Fruit fly (Drosophila melanogaster) Kc167 (cell line): ENCODE data around the gene CG13003.

Source experiments
- Myc ChIP-seq: fragments of >200 bp; optimal IDR thresholded peaks from 2 replicates; lab custom pipeline; 2017; ENCODE audit warnings: missing external identifiers
- Sin3A ChIP-seq: fragments of >200 bp; optimal IDR thresholded peaks from 2 replicates; lab custom pipeline; 2018; ENCODE audit warnings: missing external identifiers
- h ChIP-seq: fragments of >200 bp; optimal IDR thresholded peaks from 3 replicates; lab custom pipeline; 2018; ENCODE audit warnings: missing external identifiers
- insv ChIP-seq: fragments of >200 bp; optimal IDR thresholded peaks from 3 replicates; lab custom pipeline; 2018; ENCODE audit warnings: missing external identifiers
- psq ChIP-seq: fragments of >200 bp; optimal IDR thresholded peaks from 2 replicates; lab custom pipeline; 2017; ENCODE audit warnings: missing external identifiers
- ttk ChIP-seq: sonication (Bioruptor generic); optimal IDR thresholded peaks from 2 replicates; lab custom pipeline; 2017; ENCODE audit warnings: missing external identifiers

Gene CG13003

DNA sequence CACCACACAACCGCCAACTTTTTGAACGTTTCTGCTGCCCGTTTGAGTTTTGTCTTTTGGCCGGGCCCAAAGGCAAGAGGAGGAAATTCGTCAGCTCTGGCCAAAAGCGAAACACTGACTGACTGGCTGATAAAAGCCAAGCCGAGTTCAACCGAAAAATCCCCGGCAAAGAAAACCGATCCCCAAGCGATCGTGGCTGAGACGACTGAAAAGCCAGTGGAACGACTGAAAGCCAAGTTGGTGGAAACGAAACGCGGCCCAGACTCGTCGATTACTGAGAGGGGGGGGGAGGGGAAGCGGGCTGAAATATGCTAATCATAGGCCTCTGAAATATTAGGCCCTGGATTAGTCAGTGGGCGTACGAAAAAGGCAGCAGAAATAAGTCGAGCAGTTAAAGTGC, at the start of gene CG13003:
Gene CG13003, minus strand, starts transcription at position 120 of the 400 bp plus-strand sequence.
- no peak for TF ChIP-seq ttk (lab: Kevin White, UChicago)
- TF ChIP-seq h (lab: Kevin White, UChicago) = no peak
- TF ChIP-seq insv (lab: Kevin White, UChicago) = no peak
- TF ChIP-seq psq = no peak
- TF ChIP-seq Sin3A (lab: Kevin White, UChicago) = no peak
- no peak for TF ChIP-seq Myc (lab: Kevin White, UChicago)

DNA sequence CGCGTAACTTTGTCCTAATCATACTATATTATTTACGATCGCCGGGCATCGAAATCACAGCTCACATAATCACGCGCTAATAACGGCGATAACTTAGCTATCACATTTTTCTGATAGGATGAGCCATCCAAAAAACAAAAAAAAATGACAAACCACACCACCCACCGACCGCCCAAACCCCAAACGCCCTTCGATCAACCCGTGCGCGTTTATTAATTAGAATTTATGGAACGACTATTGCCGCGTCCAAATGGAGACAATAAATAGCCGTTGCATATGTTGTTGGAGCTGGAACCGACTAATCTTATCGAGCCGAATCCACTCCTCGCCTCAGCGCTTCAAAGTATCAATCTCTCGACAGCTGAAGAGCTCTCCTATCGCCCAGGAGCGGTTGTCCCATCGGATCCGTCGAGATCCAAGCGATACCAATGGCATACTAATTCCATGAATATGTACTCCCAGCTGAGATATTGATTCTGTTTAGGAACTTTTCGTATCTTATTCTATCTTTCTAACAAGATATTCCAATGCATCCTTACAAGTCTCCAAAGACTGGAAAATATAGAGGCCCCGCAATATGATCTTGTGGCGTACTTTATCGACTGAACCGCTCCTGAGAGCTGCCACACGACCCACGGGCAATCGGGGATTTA, 47.9 kb upstream of the CG13003 start:
- TF ChIP-seq insv (lab: Kevin White, UChicago) (no peak), Myc (lab: Kevin White, UChicago) (no peak), psq (no peak), Sin3A (lab: Kevin White, UChicago) (no peak), ttk (lab: Kevin White, UChicago) (no peak), h (lab: Kevin White, UChicago) (no peak)

DNA sequence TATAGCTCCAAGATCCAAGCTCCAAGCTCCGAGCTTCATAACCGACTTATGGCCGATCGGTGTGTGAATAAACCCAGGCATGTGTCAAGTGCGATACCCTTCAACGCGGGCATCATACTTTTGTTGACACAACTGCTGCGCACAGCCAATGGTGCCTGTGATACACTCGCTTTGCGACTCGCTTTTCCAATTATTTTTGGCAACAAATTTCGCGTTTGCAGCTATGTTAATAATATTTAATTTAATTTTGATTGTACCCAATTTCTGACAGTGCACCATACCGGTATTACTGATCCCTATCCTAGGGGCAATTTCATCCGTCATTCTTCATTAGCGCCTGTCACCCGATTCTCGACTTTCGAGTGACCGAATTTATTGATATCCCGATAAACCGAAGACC, 47.2 kb upstream of the CG13003 start:
- no peak for TF ChIP-seq h (lab: Kevin White, UChicago)

DNA sequence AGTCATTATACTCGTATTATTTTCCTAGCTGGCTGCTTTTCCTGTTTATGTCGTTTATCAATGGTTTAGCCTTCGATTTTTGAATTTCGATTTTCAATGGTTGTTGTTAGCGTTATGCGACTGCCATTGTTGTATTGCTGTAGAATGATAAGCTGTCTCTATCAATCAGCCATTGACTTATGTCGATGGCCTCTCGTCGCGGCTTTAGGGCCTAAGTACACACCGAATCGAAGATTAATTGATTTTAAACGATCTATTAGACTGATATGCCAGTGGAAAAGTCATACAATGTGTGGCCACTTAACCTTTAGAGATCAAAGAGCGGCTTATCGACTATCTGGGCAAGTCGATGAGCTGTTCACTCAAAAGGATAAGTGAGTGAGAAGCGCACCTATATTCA, 46.3 kb upstream of the CG13003 start:
- no peak for TF ChIP-seq Sin3A (lab: Kevin White, UChicago)
- TF ChIP-seq Myc (lab: Kevin White, UChicago) = no peak
- TF ChIP-seq ttk (lab: Kevin White, UChicago) = no peak
- TF ChIP-seq h (lab: Kevin White, UChicago) = no peak
- no peak for TF ChIP-seq insv (lab: Kevin White, UChicago)
- no peak for TF ChIP-seq psq

DNA sequence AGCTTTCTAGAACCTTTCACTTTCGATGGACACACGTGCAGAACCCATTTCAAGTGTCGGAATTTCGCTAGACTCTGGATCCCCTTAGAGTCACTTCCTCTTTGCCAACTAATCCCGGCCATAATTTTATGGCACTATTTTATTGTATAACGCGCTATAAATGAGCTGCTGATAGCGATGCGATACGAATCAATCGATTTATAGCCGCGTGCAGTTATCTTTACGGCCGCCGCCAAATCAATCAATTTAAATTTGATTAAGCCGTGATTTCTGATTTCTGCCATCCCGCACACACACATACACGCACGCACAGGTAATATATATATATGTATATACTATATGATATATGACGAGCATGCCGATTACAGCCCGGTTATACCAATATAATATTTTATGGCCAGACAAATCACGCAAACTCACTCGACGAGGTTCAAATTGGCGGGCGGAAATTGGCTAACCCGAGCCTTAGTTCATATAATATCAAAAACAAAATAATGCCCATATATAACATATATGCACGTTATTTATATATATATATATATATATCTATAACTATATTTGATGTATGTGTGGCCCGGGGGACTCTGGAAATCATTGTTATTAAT, 44.4 kb upstream of the CG13003 start:
- TF ChIP-seq h (lab: Kevin White, UChicago) = no peak
- no peak for TF ChIP-seq Sin3A (lab: Kevin White, UChicago)
- TF ChIP-seq ttk (lab: Kevin White, UChicago) = no peak
- TF ChIP-seq Myc (lab: Kevin White, UChicago) = no peak
- no peak for TF ChIP-seq insv (lab: Kevin White, UChicago)
- no peak for TF ChIP-seq psq

DNA sequence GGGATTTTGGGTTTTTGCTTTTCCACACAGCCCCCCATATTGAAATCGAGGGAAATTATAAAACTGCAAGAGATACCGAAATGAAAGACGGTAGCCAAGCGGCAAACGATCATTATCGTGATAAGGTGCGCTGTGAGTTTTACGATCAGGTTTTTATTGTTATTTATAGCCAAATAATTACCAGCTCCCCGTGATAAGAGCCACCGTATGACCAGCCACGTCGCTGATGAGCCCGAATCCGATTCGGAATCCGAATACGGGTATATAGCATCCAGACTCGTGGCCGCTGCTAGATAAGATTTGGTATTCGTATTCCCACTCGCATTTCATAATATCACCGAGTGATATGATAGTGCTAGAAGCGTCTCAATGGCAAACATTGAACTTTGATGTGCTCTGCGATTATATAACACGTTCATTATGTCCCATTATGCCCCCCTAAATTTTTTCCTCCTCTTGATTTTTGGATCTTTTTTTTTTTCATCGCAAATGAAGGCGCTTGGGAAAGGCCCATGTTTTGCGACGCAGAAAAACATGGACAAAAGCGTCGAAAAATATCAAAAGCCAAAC, 42.5 kb upstream of the CG13003 start:
- TF ChIP-seq psq = no peak
- TF ChIP-seq ttk (lab: Kevin White, UChicago) = no peak
- no peak for TF ChIP-seq h (lab: Kevin White, UChicago)
- TF ChIP-seq Myc (lab: Kevin White, UChicago) = no peak
- no peak for TF ChIP-seq insv (lab: Kevin White, UChicago)
- TF ChIP-seq Sin3A (lab: Kevin White, UChicago) = no peak

DNA sequence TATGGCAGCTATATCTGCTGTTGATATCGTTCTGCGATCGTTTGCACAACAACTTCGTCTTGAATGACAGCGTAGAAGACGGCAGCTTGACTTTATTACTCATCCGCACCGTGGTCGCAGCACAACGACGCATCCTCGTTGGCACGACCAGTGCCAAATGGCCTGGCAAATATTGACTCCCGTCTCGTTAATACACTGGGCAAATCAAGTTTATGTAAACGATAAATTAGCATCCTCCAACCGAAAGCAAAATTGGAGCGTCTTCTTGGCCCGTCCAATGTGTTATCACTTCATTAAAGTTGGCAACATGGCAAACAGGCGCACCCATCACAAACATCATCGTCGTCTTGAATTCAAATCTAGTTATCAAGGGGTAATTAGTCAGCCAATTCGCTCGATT, 41.1 kb upstream of the CG13003 start:
- no peak for TF ChIP-seq ttk (lab: Kevin White, UChicago)
- TF ChIP-seq Myc (lab: Kevin White, UChicago) = no peak
- TF ChIP-seq insv (lab: Kevin White, UChicago) = no peak
- no peak for TF ChIP-seq h (lab: Kevin White, UChicago)
- TF ChIP-seq psq = no peak
- no peak for TF ChIP-seq Sin3A (lab: Kevin White, UChicago)

DNA sequence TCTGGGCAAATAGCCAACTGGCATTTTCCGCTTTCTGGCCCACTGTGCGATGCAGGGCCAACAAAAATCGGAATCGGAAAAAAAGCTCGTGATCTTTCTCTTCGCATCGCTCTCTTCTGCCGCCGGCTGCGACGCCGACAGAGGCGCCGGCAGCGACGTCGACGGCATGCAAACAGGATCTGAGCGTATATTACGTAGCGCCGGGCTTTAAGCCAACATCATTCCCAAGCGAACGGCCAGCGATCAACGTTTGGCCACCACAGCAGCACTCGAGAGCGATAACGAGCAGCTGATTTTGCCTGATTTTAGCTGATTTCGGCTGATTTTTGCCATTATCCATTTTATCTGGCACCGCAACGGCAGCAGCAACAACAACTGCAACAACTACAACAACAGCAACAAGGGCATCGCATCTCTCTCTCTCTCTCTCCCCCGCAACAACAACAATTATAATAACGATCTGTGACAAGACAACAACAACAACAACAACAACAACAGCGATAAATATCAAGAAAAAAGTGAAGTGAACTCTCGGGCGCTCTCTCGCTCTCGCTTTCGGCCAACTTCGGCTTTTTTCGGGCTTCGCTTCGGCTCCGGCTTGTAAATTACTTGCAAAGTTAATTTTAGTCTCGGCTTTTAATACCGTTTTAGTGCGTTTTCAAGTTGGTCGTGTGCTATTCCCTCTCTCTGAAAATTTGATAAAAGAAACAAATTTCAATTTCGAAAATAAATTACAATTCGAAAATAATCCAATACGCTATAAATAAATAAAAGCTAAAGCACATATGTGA, 36.8 kb upstream of the CG13003 start, which contains the start of gene CG4928:
Gene CG4928, plus strand, starts transcription at position 216 of the 791 bp plus-strand sequence.
- TF ChIP-seq Myc (lab: Kevin White, UChicago) (no peak), ttk (lab: Kevin White, UChicago) (no peak), Sin3A (lab: Kevin White, UChicago) (no peak), psq (no peak), insv (lab: Kevin White, UChicago) (no peak), h (lab: Kevin White, UChicago) (no peak)

DNA sequence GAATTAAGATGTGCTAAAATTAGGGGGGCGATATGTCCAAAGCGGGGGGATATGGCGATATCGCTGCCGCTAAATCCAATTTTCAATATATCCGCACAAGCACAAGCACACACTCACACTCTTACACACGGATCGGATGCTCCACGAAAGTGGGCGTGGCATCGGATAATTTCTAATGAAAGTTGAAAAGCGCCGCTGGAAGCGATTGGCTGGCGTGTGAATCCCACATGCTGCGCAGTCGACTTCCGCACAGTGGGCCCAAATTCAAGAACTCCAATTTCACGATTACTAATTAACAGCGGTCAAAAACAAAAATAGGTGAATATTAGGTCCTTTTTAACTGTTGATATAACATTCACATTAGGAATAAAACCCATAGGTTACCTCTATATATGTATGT, 35.6 kb upstream of the CG13003 start:
- no peak for TF ChIP-seq Sin3A (lab: Kevin White, UChicago)
- TF ChIP-seq psq = no peak
- no peak for TF ChIP-seq Myc (lab: Kevin White, UChicago)
- no peak for TF ChIP-seq h (lab: Kevin White, UChicago)
- no peak for TF ChIP-seq ttk (lab: Kevin White, UChicago)
- TF ChIP-seq insv (lab: Kevin White, UChicago) = no peak

DNA sequence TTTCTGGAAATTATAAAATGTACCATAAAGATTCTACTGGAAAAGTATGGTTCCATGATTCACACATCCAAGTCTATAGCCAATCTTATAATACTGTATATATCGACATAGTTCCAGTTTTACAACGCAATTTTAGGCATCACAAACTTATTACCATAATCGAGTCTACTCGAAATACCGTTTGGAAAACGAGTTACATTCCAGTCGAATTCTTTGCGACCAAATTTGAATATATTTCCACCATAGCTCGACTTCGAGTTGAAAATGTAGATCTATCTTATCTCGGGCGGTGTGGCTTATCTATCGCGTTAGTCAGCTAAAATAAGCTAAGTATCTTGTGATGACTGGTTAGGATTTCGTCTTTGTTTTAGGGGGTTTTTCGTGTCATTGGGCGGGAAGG, 33.5 kb upstream of the CG13003 start:
- TF ChIP-seq ttk (lab: Kevin White, UChicago) (no peak), psq (no peak), h (lab: Kevin White, UChicago) (no peak), Myc (lab: Kevin White, UChicago) (no peak), Sin3A (lab: Kevin White, UChicago) (no peak), insv (lab: Kevin White, UChicago) (no peak)

DNA sequence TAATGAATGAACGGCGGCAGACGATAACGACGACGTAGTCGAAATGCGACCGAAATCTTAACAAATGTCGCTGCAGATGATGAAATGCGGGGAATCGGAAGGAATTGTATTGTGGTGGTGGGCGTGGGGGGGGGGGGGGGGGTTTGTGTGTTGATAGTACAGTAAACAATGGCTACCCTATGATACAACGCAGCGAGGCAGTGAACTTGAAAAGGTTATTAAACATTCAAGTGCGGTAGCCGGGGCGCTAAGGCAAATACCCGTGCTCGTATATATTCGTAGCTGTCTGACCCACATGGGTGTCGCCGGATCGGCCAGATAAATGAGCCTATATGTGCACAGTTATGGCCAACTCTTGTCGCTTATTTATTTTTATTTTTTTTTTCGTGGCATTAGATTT, 33.0 kb upstream of the CG13003 start:
- no peak for TF ChIP-seq Myc (lab: Kevin White, UChicago)
- no peak for TF ChIP-seq insv (lab: Kevin White, UChicago)
- no peak for TF ChIP-seq h (lab: Kevin White, UChicago)
- TF ChIP-seq Sin3A (lab: Kevin White, UChicago) = no peak
- no peak for TF ChIP-seq ttk (lab: Kevin White, UChicago)
- no peak for TF ChIP-seq psq
